Fruit fly (Drosophila melanogaster): ENCODE measurements around the gene CG13075.

DNA sequence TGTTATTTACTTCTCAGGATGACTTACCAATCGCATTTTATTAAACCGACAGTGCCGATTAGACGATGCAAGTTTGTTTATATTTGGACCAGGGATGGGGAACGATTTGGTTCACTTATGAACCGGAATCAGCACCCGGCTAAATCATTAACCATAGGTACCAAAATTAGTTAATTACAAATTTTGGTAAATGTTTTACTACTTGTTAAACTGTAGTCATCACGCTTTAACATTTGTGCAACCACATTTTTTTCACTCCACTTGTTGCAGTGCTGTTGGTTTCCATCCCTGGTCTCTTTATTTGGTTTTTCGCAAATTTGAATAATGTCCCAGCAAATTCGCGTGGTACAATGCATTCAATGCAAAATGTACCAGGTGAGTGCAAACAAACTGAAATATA, 21.7 kb downstream of the CG13075 start, which contains the start of the genes IntS9 and CG43295:
- TF ChIP-seq Dll (optimal IDR thresholded peaks at IDR 0.05) (no peak), CG8478 (optimal IDR thresholded peaks at IDR 0.05) (no peak), usp (GFP tag; optimal IDR thresholded peaks at IDR 0.05) (no peak), pan (optimal IDR thresholded peaks at IDR 0.05) (no peak)
